Worm (Caenorhabditis elegans): Measurements from ENCODE around the gene glc-4.

glc-4 gene

ce11 chrII:7199308-7199707, 24.6 kb upstream of the glc-4 start, which contains the start of gene E04F6.6:
Gene E04F6.6 (minus strand): TSS chrII:7199565.
- TF ChIP-seq snpc-4 (tag; optimal IDR thresholded peaks at IDR 0.05) (no peak), nhr-25 (tag; optimal IDR thresholded peaks at IDR 0.05) (peak; percentile 16)

ce11 chrII:7197434-7197833, 22.7 kb upstream of the glc-4 start:
- no peak for TF ChIP-seq nhr-11 (tag; optimal IDR thresholded peaks at IDR 0.05)
- TF ChIP-seq aly-2 (tag; optimal IDR thresholded peaks at IDR 0.05): no peak
- TF ChIP-seq nhr-67 (tag; optimal IDR thresholded peaks at IDR 0.05): no peak
- TF ChIP-seq unc-39 (tag; optimal IDR thresholded peaks at IDR 0.05): no peak
- no peak for TF ChIP-seq fkh-2 (tag; optimal IDR thresholded peaks at IDR 0.05)
- TF ChIP-seq zag-1 (tag; optimal IDR thresholded peaks at IDR 0.05): no peak
- TF ChIP-seq elt-2 (tag; optimal IDR thresholded peaks at IDR 0.05): peak; percentile 8
- TF ChIP-seq nhr-43 (tag; optimal IDR thresholded peaks at IDR 0.05; ENCODE audit: poor library complexity, severe bottlenecking): no peak
- TF ChIP-seq pqm-1 (tag; optimal IDR thresholded peaks at IDR 0.05): peak; percentile 8

ce11 chrII:7196040-7196439, 21.3 kb upstream of the glc-4 start, which contains the start of gene maoc-1:
Gene maoc-1 (plus strand): TSS chrII:7196276.
- TF ChIP-seq lin-15B (tag; optimal IDR thresholded peaks at IDR 0.05) (no peak), nhr-76 (tag; optimal IDR thresholded peaks at IDR 0.05) (no peak), pha-4 (tag; optimal IDR thresholded peaks at IDR 0.05) (peak; percentile 41), pqm-1 (tag; optimal IDR thresholded peaks at IDR 0.05) (peak; percentile 74), jun-1 (tag; optimal IDR thresholded peaks at IDR 0.05) (no peak), elt-2 (tag; optimal IDR thresholded peaks at IDR 0.05) (peak; percentile 69), ceh-16 (tag; optimal IDR thresholded peaks at IDR 0.05) (no peak)

ce11 chrII:7195541-7195940, 20.8 kb upstream of the glc-4 start, which contains the start of gene acdh-12:
Gene acdh-12 (minus strand): TSS chrII:7195641.
- no peak for TF ChIP-seq nhr-237 (tag; optimal IDR thresholded peaks at IDR 0.05)
- no peak for TF ChIP-seq mml-1 (tag; optimal IDR thresholded peaks at IDR 0.05)

- no peak for TF ChIP-seq lin-15B (tag; optimal IDR thresholded peaks at IDR 0.05)
- no peak for TF ChIP-seq skn-1 (tag; optimal IDR thresholded peaks at IDR 0.05)
- no peak for TF ChIP-seq fkh-2 (tag; optimal IDR thresholded peaks at IDR 0.05)
- no peak for TF ChIP-seq egl-5 (tag; optimal IDR thresholded peaks at IDR 0.05)
- no peak for TF ChIP-seq nhr-28 (tag; optimal IDR thresholded peaks at IDR 0.05)
- no peak for TF ChIP-seq elt-1 (tag; optimal IDR thresholded peaks at IDR 0.05)
- no peak for TF ChIP-seq eor-1 (tag; optimal IDR thresholded peaks at IDR 0.05)
- no peak for TF ChIP-seq nhr-23 (tag; optimal IDR thresholded peaks at IDR 0.05)
- TF ChIP-seq nhr-237 (tag; optimal IDR thresholded peaks at IDR 0.05): no peak
Measured at ce11 chrII:7189120-7189519, 14.4 kb upstream of the glc-4 start, which contains the start of gene E04F6.4. Gene E04F6.4 (plus strand): TSS chrII:7189420.

ce11 chrII:7187110-7187509, 12.4 kb upstream of the glc-4 start, which contains the start of gene C27H5.6:
Gene C27H5.6 (minus strand): TSS chrII:7187210.
- TF ChIP-seq lin-39 (tag; optimal IDR thresholded peaks at IDR 0.05): no peak

ce11 chrII:7186117-7186516, 11.4 kb upstream of the glc-4 start:
- no peak for TF ChIP-seq egl-5 (tag; optimal IDR thresholded peaks at IDR 0.05)
- no peak for TF ChIP-seq ama-1 (optimal IDR thresholded peaks at IDR 0.05)
- TF ChIP-seq nhr-12 (tag; optimal IDR thresholded peaks at IDR 0.05): no peak
- TF ChIP-seq ztf-4 (tag; optimal IDR thresholded peaks at IDR 0.05): no peak
- no peak for TF ChIP-seq lin-15B (tag; optimal IDR thresholded peaks at IDR 0.05)
- no peak for TF ChIP-seq nhr-28 (tag; optimal IDR thresholded peaks at IDR 0.05)
- TF ChIP-seq sea-2 (GFP tag; optimal IDR thresholded peaks at IDR 0.05): no peak
- no peak for TF ChIP-seq ceh-82 (tag; optimal IDR thresholded peaks at IDR 0.05)
- no peak for TF ChIP-seq snpc-4 (tag; optimal IDR thresholded peaks at IDR 0.05)
- no peak for TF ChIP-seq elt-3 (tag; optimal IDR thresholded peaks at IDR 0.05)
- TF ChIP-seq elt-1 (tag; optimal IDR thresholded peaks at IDR 0.05): no peak
- no peak for TF ChIP-seq mml-1 (tag; optimal IDR thresholded peaks at IDR 0.05)
- no peak for TF ChIP-seq zag-1 (tag; optimal IDR thresholded peaks at IDR 0.05)
- TF ChIP-seq skn-1 (tag; optimal IDR thresholded peaks at IDR 0.05): no peak
